Worm (Caenorhabditis elegans) whole organism, midembryonic: ENCODE results near the gene K10C2.12.

Experiments used
- T22C8.4 ChIP-seq: fragments of 200-800 bp; sonication (Bioruptor generic); IDR thresholded peaks from 2 replicates; pipeline ENCODE4 v1.3.6; 2022; ENCODE audit warnings: missing genetic modification characterization, missing compliant biosample characterization
- cog-1 ChIP-seq: sonication (generic microtip); optimal IDR thresholded peaks from 2 replicates; lab custom pipeline; 2016; ENCODE audit warnings: missing genetic modification characterization, missing compliant biosample characterization
- flt-1 ChIP-seq: fragments of 200-800 bp; sonication (Bioruptor generic); IDR thresholded peaks from 2 replicates; pipeline ENCODE4 v1.3.6; 2022; ENCODE audit warnings: missing genetic modification characterization, missing compliant biosample characterization
- klf-2 ChIP-seq: fragments of 200-800 bp; sonication (Bioruptor generic); conservative IDR thresholded peaks from 2 replicates; pipeline ENCODE4 v1.3.6; 2022; ENCODE audit warnings: missing genetic modification reagents, missing genetic modification characterization, missing compliant biosample characterization
- med-1 ChIP-seq: sonication (generic microtip); optimal IDR thresholded peaks from 2 replicates; lab custom pipeline; 2017; ENCODE audit warnings: missing genetic modification characterization, mild to moderate bottlenecking, missing compliant biosample characterization, antibody characterized with exemption, missing genetic modification reagents; ENCODE audit not compliant: insufficient read depth
- ref-1 ChIP-seq: fragments of 200-800 bp; sonication (Bioruptor generic); conservative IDR thresholded peaks from 2 replicates; pipeline ENCODE4 v1.3.6; 2022; ENCODE audit warnings: missing genetic modification reagents, missing genetic modification characterization, missing compliant biosample characterization
- tab-1 ChIP-seq: fragments of 200-800 bp; sonication (Bioruptor generic); IDR thresholded peaks from 2 replicates; pipeline ENCODE4 v1.3.6; 2022; ENCODE audit warnings: missing genetic modification characterization, missing compliant biosample characterization
- ztf-23 ChIP-seq: fragments of 200-800 bp; sonication (Bioruptor generic); IDR thresholded peaks from 2 replicates; pipeline ENCODE4 v1.3.6; 2022; ENCODE audit warnings: missing genetic modification reagents, missing genetic modification characterization, missing compliant biosample characterization
- ztf-29 ChIP-seq: fragments of 200-800 bp; sonication (Bioruptor generic); IDR thresholded peaks from 2 replicates; pipeline ENCODE4 v1.3.6; 2022; ENCODE audit warnings: missing genetic modification reagents, missing genetic modification characterization, missing compliant biosample characterization

K10C2.12 gene

DNA sequence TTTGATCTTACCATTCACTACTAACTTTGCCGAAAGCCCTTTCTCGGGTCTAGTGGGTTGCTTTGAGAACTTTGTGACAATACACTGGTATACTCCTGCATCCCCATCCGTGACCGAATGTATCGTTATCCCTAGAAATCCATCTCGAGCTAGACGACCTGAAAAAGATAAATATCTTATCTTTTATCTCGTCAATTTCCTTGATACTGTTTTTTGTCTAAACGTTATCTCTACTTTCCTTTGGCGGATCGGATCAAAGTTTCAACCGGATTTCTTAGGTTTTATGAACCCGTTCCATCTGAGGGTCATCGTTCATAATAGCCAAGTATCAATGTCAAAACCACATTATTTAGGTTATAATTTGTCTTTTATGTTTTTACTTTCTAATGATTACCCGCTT lies 36.0 kb downstream of the K10C2.12 start:
- TF ChIP-seq flt-1 (GFP tag; lab: Robert Waterston, UW) (no peak), med-1 (GFP tag; lab: Kevin White, UChicago) (no peak), ref-1 (GFP tag; lab: Robert Waterston, UW) (no peak), tab-1 (GFP tag; lab: Robert Waterston, UW) (no peak), ztf-29 (GFP tag; lab: Robert Waterston, UW) (no peak), klf-2 (GFP tag; lab: Robert Waterston, UW) (no peak), T22C8.4 (GFP tag; lab: Robert Waterston, UW) (no peak), cog-1 (tag; lab: Kevin White, UChicago) (no peak), ztf-23 (no peak)

- no peak for TF ChIP-seq cog-1 (tag; lab: Kevin White, UChicago)
- TF ChIP-seq T22C8.4 (GFP tag; lab: Robert Waterston, UW): no peak
- TF ChIP-seq ref-1 (GFP tag; lab: Robert Waterston, UW): no peak
- no peak for TF ChIP-seq flt-1 (GFP tag; lab: Robert Waterston, UW)
- no peak for TF ChIP-seq med-1 (GFP tag; lab: Kevin White, UChicago)
- no peak for TF ChIP-seq ztf-29 (GFP tag; lab: Robert Waterston, UW)
- no peak for TF ChIP-seq ztf-23
- TF ChIP-seq tab-1 (GFP tag; lab: Robert Waterston, UW): no peak
- no peak for TF ChIP-seq klf-2 (GFP tag; lab: Robert Waterston, UW)
These were observed 37.7 kb downstream of the K10C2.12 start for ce11 chrX:6382930-6383329.

ce11 chrX:6378363-6378762 lies 42.2 kb downstream of the K10C2.12 start:
- TF ChIP-seq cog-1 (tag; lab: Kevin White, UChicago) (peak; percentile 67), T22C8.4 (GFP tag; lab: Robert Waterston, UW) (no peak), med-1 (GFP tag; lab: Kevin White, UChicago) (no peak), ztf-23 (0 out of 2 replicates have a peak, but pooled peaks have one; percentile 27), tab-1 (GFP tag; lab: Robert Waterston, UW) (peak; percentile 37; the same call in 1 of the 2 replicates), flt-1 (GFP tag; lab: Robert Waterston, UW) (peak; percentile 75)

- TF ChIP-seq ref-1 (GFP tag; lab: Robert Waterston, UW): no peak
- TF ChIP-seq ztf-29 (GFP tag; lab: Robert Waterston, UW): no peak
- TF ChIP-seq tab-1 (GFP tag; lab: Robert Waterston, UW): no peak
- TF ChIP-seq klf-2 (GFP tag; lab: Robert Waterston, UW): no peak
- no peak for TF ChIP-seq cog-1 (tag; lab: Kevin White, UChicago)
- TF ChIP-seq flt-1 (GFP tag; lab: Robert Waterston, UW): no peak
- TF ChIP-seq med-1 (GFP tag; lab: Kevin White, UChicago): no peak
These were observed 42.8 kb downstream of the K10C2.12 start, which contains the start of gene lmp-1 for ce11 chrX:6377634-6378288. lmp-1 (minus strand) TSS chrX:6377684.

ce11 chrX:6374451-6374850 lies 46.1 kb downstream of the K10C2.12 start, which contains the start of gene C03B1.1:
C03B1.1 (plus strand) TSS chrX:6374751.
- TF ChIP-seq tab-1 (GFP tag; lab: Robert Waterston, UW): no peak
- TF ChIP-seq cog-1 (tag; lab: Kevin White, UChicago): no peak
- no peak for TF ChIP-seq ztf-23
- no peak for TF ChIP-seq T22C8.4 (GFP tag; lab: Robert Waterston, UW)

DNA sequence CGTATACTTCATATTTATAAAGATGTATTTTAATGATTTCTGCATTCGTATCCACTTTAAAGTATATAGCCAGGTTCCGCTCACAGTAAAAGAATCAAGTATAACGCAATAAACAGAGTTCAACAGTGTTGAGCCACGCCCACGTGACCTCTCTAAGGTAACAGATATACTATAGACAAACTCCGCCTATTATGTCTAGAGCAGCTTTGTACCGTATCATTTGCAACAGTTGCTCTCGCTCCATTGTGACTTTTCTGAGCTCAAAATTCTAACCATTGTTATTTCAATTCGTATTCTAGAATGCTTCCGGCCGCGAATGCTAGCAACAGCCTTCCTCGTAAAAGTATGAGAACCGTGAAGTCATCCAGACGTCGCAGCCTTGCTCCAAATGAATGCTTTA lies 47.2 kb downstream of the K10C2.12 start, which contains the start of gene C03B1.17:
Gene C03B1.17, plus strand, starts transcription at position 301 of the 400 bp plus-strand sequence.
- TF ChIP-seq T22C8.4 (GFP tag; lab: Robert Waterston, UW) (no peak), klf-2 (GFP tag; lab: Robert Waterston, UW) (no peak)

- peak; percentile 75 for TF ChIP-seq T22C8.4 (GFP tag; lab: Robert Waterston, UW)
- peak; percentile 87 for TF ChIP-seq ztf-23
- peak; percentile 87 for TF ChIP-seq tab-1 (GFP tag; lab: Robert Waterston, UW)
- peak; percentile 85 for TF ChIP-seq ztf-29 (GFP tag; lab: Robert Waterston, UW)
- TF ChIP-seq flt-1 (GFP tag; lab: Robert Waterston, UW): peak; percentile 94
- TF ChIP-seq med-1 (GFP tag; lab: Kevin White, UChicago): peak; percentile 38
- peak; percentile 57 for TF ChIP-seq cog-1 (tag; lab: Kevin White, UChicago)
- peak; percentile 78 for TF ChIP-seq ref-1 (GFP tag; lab: Robert Waterston, UW)
- peak; percentile 86 for TF ChIP-seq klf-2 (GFP tag; lab: Robert Waterston, UW)
These were observed 49.1 kb downstream of the K10C2.12 start for ce11 chrX:6371192-6372116.
